Fruit fly (Drosophila melanogaster) whole organism, embryonic: ENCODE measurements around the gene CG9316.

ENCODE experiments used
- Atf3 ChIP-seq: fragments of 200-800 bp; sonication (Bioruptor generic); optimal IDR thresholded peaks from 3 replicates; lab custom pipeline; 2016; ENCODE audit warnings: missing biosample characterization, missing genetic modification characterization
- C15 ChIP-seq: fragments of 200-800 bp; sonication (Bioruptor generic); IDR thresholded peaks from 3 replicates; pipeline ENCODE4 v1.3.6; 2022; ENCODE audit warnings: missing biosample characterization, missing genetic modification characterization
- CG11085 ChIP-seq: fragments of 200-800 bp; sonication (Bioruptor generic); IDR thresholded peaks from 2 replicates; pipeline ENCODE4 v1.3.6; 2022; ENCODE audit warnings: missing biosample characterization, missing genetic modification characterization
- CG11695 ChIP-seq: fragments of 200-800 bp; sonication (Bioruptor generic); IDR thresholded peaks from 3 replicates; pipeline ENCODE4 v1.3.6; 2022; ENCODE audit warnings: missing biosample characterization, missing genetic modification characterization
- CG11723 ChIP-seq: fragments of 200-800 bp; sonication (Bioruptor generic); optimal IDR thresholded peaks from 2 replicates; lab custom pipeline; 2017; ENCODE audit warnings: missing biosample characterization, mild to moderate bottlenecking, missing genetic modification characterization
- CG12071 ChIP-seq: fragments of 200-800 bp; sonication (Bioruptor generic); optimal IDR thresholded peaks from 3 replicates; lab custom pipeline; 2018; ENCODE audit warnings: missing biosample characterization, mild to moderate bottlenecking, missing genetic modification characterization
- CG12219 ChIP-seq: fragments of 200-800 bp; sonication (Bioruptor generic); optimal IDR thresholded peaks from 3 replicates; lab custom pipeline; 2018; ENCODE audit warnings: missing biosample characterization, mild to moderate bottlenecking, missing genetic modification characterization
- CG12659 ChIP-seq: fragments of 200-800 bp; sonication (Bioruptor generic); optimal IDR thresholded peaks from 3 replicates; lab custom pipeline; 2017; ENCODE audit warnings: mild to moderate bottlenecking, missing biosample characterization, missing genetic modification reagents, missing genetic modification characterization
- CG13296 ChIP-seq: fragments of 200-800 bp; sonication (Bioruptor generic); optimal IDR thresholded peaks from 3 replicates; lab custom pipeline; 2018; ENCODE audit warnings: missing biosample characterization, mild to moderate bottlenecking, missing genetic modification characterization
- CG13894 ChIP-seq: fragments of 200-800 bp; sonication (Bioruptor generic); optimal IDR thresholded peaks from 3 replicates; lab custom pipeline; 2018; ENCODE audit warnings: missing biosample characterization, mild to moderate bottlenecking, missing genetic modification characterization, moderate library complexity
- CG1602 ChIP-seq: fragments of 200-800 bp; sonication (Bioruptor generic); optimal IDR thresholded peaks from 3 replicates; lab custom pipeline; 2016; ENCODE audit warnings: missing biosample characterization, missing genetic modification characterization
- CG16813 ChIP-seq: fragments of 200-800 bp; sonication (Bioruptor generic); IDR thresholded peaks from 3 replicates; pipeline ENCODE4 v1.3.6; 2022; ENCODE audit warnings: missing biosample characterization, missing genetic modification characterization; ENCODE audit not compliant: partially characterized antibody
- CG16815 ChIP-seq: fragments of 200-800 bp; sonication (Bioruptor generic); optimal IDR thresholded peaks from 3 replicates; lab custom pipeline; 2017; ENCODE audit warnings: missing biosample characterization, mild to moderate bottlenecking, missing genetic modification characterization
- CG17328 ChIP-seq: fragments of 200-800 bp; sonication (Bioruptor generic); IDR thresholded peaks from 2 replicates; pipeline ENCODE4 v1.3.6; 2022; ENCODE audit warnings: missing biosample characterization, missing genetic modification characterization
- CG17568 ChIP-seq: fragments of 200-800 bp; sonication (Bioruptor generic); optimal IDR thresholded peaks from 2 replicates; lab custom pipeline; 2018; ENCODE audit warnings: missing biosample characterization, mild to moderate bottlenecking, missing genetic modification characterization, moderate library complexity
- CG17802 ChIP-seq: fragments of 200-800 bp; sonication (Bioruptor generic); optimal IDR thresholded peaks from 2 replicates; lab custom pipeline; 2018; ENCODE audit warnings: missing biosample characterization, mild to moderate bottlenecking, missing genetic modification characterization, moderate library complexity
- CG1792 ChIP-seq: fragments of 200-800 bp; sonication (Bioruptor generic); optimal IDR thresholded peaks from 2 replicates; lab custom pipeline; 2016; ENCODE audit warnings: missing biosample characterization, missing genetic modification characterization
- CG1832 ChIP-seq: fragments of 200-800 bp; sonication (Bioruptor generic); optimal IDR thresholded peaks from 2 replicates; lab custom pipeline; 2017; ENCODE audit warnings: missing biosample characterization, mild to moderate bottlenecking, missing genetic modification characterization, inconsistent platforms
- CG2712 ChIP-seq: fragments of 200-800 bp; optimal IDR thresholded peaks from 3 replicates; lab custom pipeline; 2019; ENCODE audit warnings: missing biosample characterization, mild to moderate bottlenecking, missing genetic modification characterization, moderate library complexity
- CG31441 ChIP-seq: fragments of 200-800 bp; sonication (Bioruptor generic); IDR thresholded peaks from 2 replicates; pipeline ENCODE4 v1.3.6; 2022; ENCODE audit warnings: missing biosample characterization, missing genetic modification characterization
- CG4707 ChIP-seq: fragments of 200-800 bp; sonication (Bioruptor generic); optimal IDR thresholded peaks from 2 replicates; lab custom pipeline; 2018; ENCODE audit warnings: missing biosample characterization, mild to moderate bottlenecking, missing genetic modification characterization, moderate library complexity
- CG4820 ChIP-seq: fragments of 200-800 bp; sonication (Bioruptor generic); optimal IDR thresholded peaks from 3 replicates; lab custom pipeline; 2016; ENCODE audit warnings: missing biosample characterization, missing genetic modification characterization
- CG6854 ChIP-seq: fragments of 200-800 bp; sonication (Bioruptor generic); optimal IDR thresholded peaks from 3 replicates; lab custom pipeline; 2017; ENCODE audit warnings: missing biosample characterization, mild to moderate bottlenecking, missing genetic modification characterization
- CG7745 ChIP-seq: fragments of 200-800 bp; sonication (Bioruptor generic); optimal IDR thresholded peaks from 2 replicates; lab custom pipeline; 2018; ENCODE audit warnings: missing biosample characterization, mild to moderate bottlenecking, missing genetic modification characterization, moderate library complexity
- CG8388 ChIP-seq: fragments of 200-800 bp; sonication (Bioruptor generic); optimal IDR thresholded peaks from 2 replicates; lab custom pipeline; 2019; ENCODE audit warnings: missing biosample characterization, mild to moderate bottlenecking, missing genetic modification characterization, moderate library complexity
- CG8944 ChIP-seq: fragments of 200-800 bp; sonication (Bioruptor generic); optimal IDR thresholded peaks from 3 replicates; lab custom pipeline; 2016; ENCODE audit warnings: missing biosample characterization, missing genetic modification characterization
- CG9727 ChIP-seq: fragments of 200-800 bp; sonication (Bioruptor generic); optimal IDR thresholded peaks from 3 replicates; lab custom pipeline; 2017; ENCODE audit warnings: missing biosample characterization, mild to moderate bottlenecking, missing genetic modification characterization
- CG9817 ChIP-seq: fragments of 200-800 bp; sonication (Bioruptor generic); optimal IDR thresholded peaks from 2 replicates; lab custom pipeline; 2018; ENCODE audit warnings: missing biosample characterization, mild to moderate bottlenecking, missing genetic modification characterization, moderate library complexity
- Elba2 ChIP-seq: fragments of 200-800 bp; sonication (Bioruptor generic); optimal IDR thresholded peaks from 3 replicates; lab custom pipeline; 2016; ENCODE audit warnings: missing biosample characterization, missing genetic modification characterization
- HLHmδ ChIP-seq: fragments of 200-800 bp; sonication (Bioruptor generic); optimal IDR thresholded peaks from 2 replicates; lab custom pipeline; 2018; ENCODE audit warnings: missing biosample characterization, mild to moderate bottlenecking, missing genetic modification characterization, moderate library complexity
- Hmx ChIP-seq: fragments of 200-800 bp; sonication (Bioruptor generic); optimal IDR thresholded peaks from 2 replicates; lab custom pipeline; 2016; ENCODE audit warnings: missing biosample characterization, missing genetic modification characterization
- NC2α ChIP-seq: fragments of 200-800 bp; sonication (Bioruptor generic); optimal IDR thresholded peaks from 2 replicates; lab custom pipeline; 2016; ENCODE audit warnings: missing biosample characterization, missing genetic modification characterization
- PHDP ChIP-seq: fragments of 200-800 bp; sonication (Bioruptor generic); optimal IDR thresholded peaks from 3 replicates; lab custom pipeline; 2018; ENCODE audit warnings: missing biosample characterization, mild to moderate bottlenecking, missing genetic modification characterization, moderate library complexity
- Scr ChIP-seq: fragments of 200-800 bp; sonication (Bioruptor generic); IDR thresholded peaks from 2 replicates; pipeline ENCODE4 v1.3.6; 2022; ENCODE audit warnings: missing biosample characterization, missing genetic modification characterization; ENCODE audit not compliant: partially characterized antibody
- Sox102F ChIP-seq: fragments of 200-800 bp; sonication (Bioruptor generic); optimal IDR thresholded peaks from 2 replicates; lab custom pipeline; 2018; ENCODE audit warnings: missing biosample characterization, mild to moderate bottlenecking, missing genetic modification characterization, moderate library complexity
- Tbp ChIP-seq: fragments of >200 bp; optimal IDR thresholded peaks from 2 replicates; lab custom pipeline; 2018; ENCODE audit warnings: missing biosample characterization, missing genetic modification characterization
- ash1 ChIP-seq: fragments of 200-800 bp; sonication (Bioruptor generic); optimal IDR thresholded peaks from 2 replicates; lab custom pipeline; 2018; ENCODE audit warnings: missing biosample characterization, mild to moderate bottlenecking, missing genetic modification characterization
- caup ChIP-seq: fragments of 200-800 bp; sonication (Bioruptor generic); optimal IDR thresholded peaks from 3 replicates; lab custom pipeline; 2017; ENCODE audit warnings: missing biosample characterization, mild to moderate bottlenecking, missing genetic modification characterization, moderate library complexity; ENCODE audit not compliant: severe bottlenecking
- crc ChIP-seq: fragments of 200-800 bp; sonication (Bioruptor generic); optimal IDR thresholded peaks from 2 replicates; lab custom pipeline; 2016; ENCODE audit warnings: missing biosample characterization, missing genetic modification characterization
- dmrt11E ChIP-seq: fragments of 200-800 bp; sonication (Bioruptor generic); optimal IDR thresholded peaks from 3 replicates; lab custom pipeline; 2018; ENCODE audit warnings: missing biosample characterization, mild to moderate bottlenecking, missing genetic modification characterization, moderate library complexity
- emc ChIP-seq: fragments of 200-800 bp; sonication (Bioruptor generic); optimal IDR thresholded peaks from 2 replicates; lab custom pipeline; 2016; ENCODE audit warnings: missing biosample characterization, missing genetic modification characterization
- ewg ChIP-seq: fragments of 200-800 bp; sonication (Bioruptor generic); optimal IDR thresholded peaks from 3 replicates; lab custom pipeline; 2017; ENCODE audit warnings: mild to moderate bottlenecking, missing biosample characterization, missing genetic modification reagents, missing genetic modification characterization
- eyg ChIP-seq: fragments of 200-800 bp; sonication (Bioruptor generic); optimal IDR thresholded peaks from 3 replicates; lab custom pipeline; 2016; ENCODE audit warnings: missing biosample characterization, missing genetic modification characterization
- gfzf ChIP-seq: fragments of 200-800 bp; sonication (Bioruptor generic); optimal IDR thresholded peaks from 2 replicates; lab custom pipeline; 2016; ENCODE audit warnings: missing biosample characterization, mild to moderate bottlenecking, missing genetic modification characterization, moderate library complexity
- h ChIP-seq: fragments of >200 bp; optimal IDR thresholded peaks from 2 replicates; lab custom pipeline; 2017
- pita ChIP-seq: fragments of 200-800 bp; sonication (Bioruptor generic); optimal IDR thresholded peaks from 2 replicates; lab custom pipeline; 2017; ENCODE audit warnings: missing biosample characterization, mild to moderate bottlenecking, missing genetic modification characterization
- ranshi ChIP-seq: fragments of 200-800 bp; sonication (Bioruptor generic); IDR thresholded peaks from 2 replicates; pipeline ENCODE4 v1.3.6; 2022; ENCODE audit warnings: missing biosample characterization, missing genetic modification characterization
- rib ChIP-seq: fragments of 200-800 bp; sonication (Bioruptor generic); IDR thresholded peaks from 2 replicates; pipeline ENCODE4 v1.3.6; 2022; ENCODE audit warnings: missing biosample characterization, missing genetic modification characterization
- ro ChIP-seq: fragments of 200-800 bp; sonication (Bioruptor generic); IDR thresholded peaks from 2 replicates; pipeline ENCODE4 v1.3.6; 2022; ENCODE audit warnings: missing biosample characterization, missing genetic modification characterization
- tna ChIP-seq: fragments of 200-800 bp; sonication (Bioruptor generic); IDR thresholded peaks from 2 replicates; pipeline ENCODE4 v1.3.6; 2022; ENCODE audit warnings: missing biosample characterization, missing genetic modification characterization; ENCODE audit not compliant: partially characterized antibody
- tup ChIP-seq: fragments of 200-800 bp; sonication (Bioruptor generic); optimal IDR thresholded peaks from 2 replicates; lab custom pipeline; 2016; ENCODE audit warnings: missing biosample characterization, mild to moderate bottlenecking, missing genetic modification characterization, moderate library complexity

Gene CG9316

dm6 chr2L:20716077-20716476 is 10.3 kb downstream of the CG9316 start (continued):
- TF ChIP-seq tup (GFP tag; lab: Kevin White, UChicago) (no peak), CG6854 (GFP tag; lab: Kevin White, UChicago) (no peak), CG1792 (no peak), ewg (no peak), tna (GFP tag; lab: Robert Waterston, UW) (no peak), CG13894 (tag; lab: Kevin White, UChicago) (no peak), CG2712 (peak; percentile 47), CG11723 (GFP tag; lab: Kevin White, UChicago) (peak; percentile 4), Atf3 (GFP tag; lab: Kevin White, UChicago) (no peak), emc (GFP tag; lab: Kevin White, UChicago) (no peak), CG12659 (GFP tag; lab: Kevin White, UChicago) (no peak), dmrt11E (no peak), CG4820 (GFP tag; lab: Kevin White, UChicago) (no peak), Sox102F (GFP tag; lab: Kevin White, UChicago) (no peak), C15 (GFP tag; lab: Robert Waterston, UW) (no peak), CG1602 (GFP tag; lab: Kevin White, UChicago) (no peak), CG16815 (GFP tag; lab: Kevin White, UChicago) (no peak), CG11695 (GFP tag; lab: Robert Waterston, UW) (no peak), crc (GFP tag; lab: Kevin White, UChicago) (no peak), PHDP (tag; lab: Kevin White, UChicago) (peak; percentile 7), CG17328 (no peak), Elba2 (GFP tag; lab: Kevin White, UChicago) (no peak), h (no peak), CG1832 (GFP tag; lab: Kevin White, UChicago) (no peak), CG12219 (GFP tag; lab: Kevin White, UChicago) (no peak), pita (GFP tag; lab: Kevin White, UChicago) (no peak), HLHmδ (peak; percentile 76), CG8944 (no peak), ranshi (GFP tag; lab: Robert Waterston, UW) (no peak), CG12071 (no peak), CG9727 (no peak), CG11085 (GFP tag; lab: Robert Waterston, UW) (no peak), Tbp (GFP tag; lab: Kevin White, UChicago) (no peak), CG16813 (GFP tag; lab: Robert Waterston, UW) (0 out of 3 replicates have a peak, but pooled peaks have one; percentile 23), caup (GFP tag; lab: Kevin White, UChicago) (no peak), CG13296 (GFP tag; lab: Kevin White, UChicago) (no peak), CG17568 (GFP tag; lab: Kevin White, UChicago) (no peak), CG8388 (GFP tag; lab: Kevin White, UChicago) (peak; percentile 31), Hmx (GFP tag; lab: Kevin White, UChicago) (no peak), NC2α (GFP tag; lab: Kevin White, UChicago) (no peak), eyg (GFP tag; lab: Kevin White, UChicago) (no peak), rib (GFP tag; lab: Robert Waterston, UW) (no peak), ash1 (no peak), CG17802 (tag; lab: Kevin White, UChicago) (no peak), gfzf (GFP tag; lab: Kevin White, UChicago) (no peak), CG7745 (tag; lab: Kevin White, UChicago) (no peak), Scr (GFP tag; lab: Robert Waterston, UW) (no peak), CG4707 (GFP tag; lab: Kevin White, UChicago) (no peak), CG9817 (tag; lab: Kevin White, UChicago) (no peak), ro (GFP tag; lab: Robert Waterston, UW) (no peak), CG31441 (peak; percentile 34; the same call in 1 of the 2 replicates)
